Fruit fly (Drosophila melanogaster) ovary, adult (tissue): Measurements from ENCODE around the gene CG7484.

Experiments used
- CG17801 ChIP-seq: fragments of 200-800 bp; optimal IDR thresholded peaks from 2 replicates; lab custom pipeline; 2019; ENCODE audit warnings: missing biosample characterization, mild to moderate bottlenecking, missing genetic modification characterization, moderate library complexity; ENCODE audit not compliant: partially characterized antibody

Gene CG7484

DNA sequence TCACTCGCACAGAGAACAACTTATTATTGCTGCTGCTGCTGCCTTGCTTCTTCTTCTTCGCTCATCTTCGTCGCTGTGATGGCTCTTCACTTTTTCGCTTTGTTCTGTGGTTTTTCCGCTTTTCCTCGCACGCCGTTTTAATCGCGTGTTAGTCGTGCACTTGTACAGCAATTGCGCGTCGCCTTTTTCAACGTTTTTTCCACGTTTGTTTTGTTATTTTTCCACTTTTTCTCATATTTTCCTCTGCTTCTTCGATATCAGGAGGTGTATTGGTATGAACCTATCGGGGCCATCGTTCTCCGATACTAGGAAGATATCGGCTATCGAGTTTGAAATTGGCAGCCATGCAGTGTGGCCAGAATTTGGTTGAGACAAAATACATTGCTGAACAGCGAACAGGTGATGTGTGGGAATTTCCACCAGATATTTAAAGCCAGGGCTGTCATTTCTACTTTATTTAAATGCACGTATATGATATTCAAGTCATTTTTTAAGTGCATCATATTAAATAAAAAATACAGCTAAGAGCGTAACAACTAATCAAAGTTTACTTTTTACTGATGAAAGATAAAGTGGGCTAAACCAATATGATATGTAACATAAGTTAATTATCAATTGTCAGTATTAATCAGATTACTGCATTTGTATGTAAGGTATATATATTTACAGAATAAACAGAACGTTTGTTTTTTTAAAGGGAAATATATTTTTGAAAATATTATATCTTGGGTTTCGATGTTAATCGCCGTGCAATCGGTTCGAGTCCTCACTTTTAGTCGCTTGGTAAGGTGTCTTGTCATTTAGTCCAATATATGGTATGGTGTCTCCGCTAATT, 14.7 kb downstream of the CG7484 start, which contains the start of gene Crtc:
TSS of gene Crtc (minus strand) at position 290 of the 835 bp plus-strand sequence.
- peak; percentile 63 for TF ChIP-seq CG17801 (GFP tag; lab: Kevin White, UChicago)

DNA sequence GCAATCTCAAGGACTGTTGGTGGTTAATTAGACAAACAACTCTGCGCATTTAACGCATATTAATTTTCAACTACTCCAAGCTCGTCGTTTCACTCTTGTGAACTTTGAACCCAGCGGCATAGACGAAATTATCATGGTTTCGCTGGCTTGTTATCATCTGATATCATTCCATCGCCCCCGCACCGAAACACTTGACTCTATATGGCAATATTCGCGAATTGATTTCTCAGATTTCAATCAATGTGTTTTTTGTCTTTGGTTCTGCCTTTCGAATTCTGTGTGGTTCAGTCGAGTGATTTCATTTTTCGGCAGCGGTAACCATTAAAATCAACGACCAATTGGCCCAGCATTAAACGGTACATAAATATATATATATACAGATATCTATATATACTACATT, 16.9 kb downstream of the CG7484 start, which contains the start of gene CG34251:
TSS of gene CG34251 (plus strand) at position 301 of the 400 bp plus-strand sequence.
- no peak for TF ChIP-seq CG17801 (GFP tag; lab: Kevin White, UChicago)

DNA sequence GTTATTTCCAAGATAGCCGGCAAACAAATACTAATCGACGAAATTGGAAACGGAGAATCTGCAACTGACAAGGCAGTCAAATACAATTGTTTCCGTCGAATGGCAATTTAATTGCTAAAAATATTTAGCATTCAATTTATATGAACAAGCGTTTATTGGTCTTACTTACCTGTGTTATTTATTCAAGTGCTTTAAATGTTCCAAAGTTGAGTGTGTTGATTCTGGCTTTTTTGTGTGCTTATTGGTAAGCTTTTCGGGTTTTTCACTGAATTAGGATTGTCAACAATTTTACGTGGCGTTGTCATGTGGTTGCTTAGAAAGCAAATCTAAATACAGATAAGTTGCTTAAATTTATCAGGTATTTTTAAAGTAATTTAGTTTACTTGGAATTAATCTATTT, 17.4 kb downstream of the CG7484 start:
- no peak for TF ChIP-seq CG17801 (GFP tag; lab: Kevin White, UChicago)

DNA sequence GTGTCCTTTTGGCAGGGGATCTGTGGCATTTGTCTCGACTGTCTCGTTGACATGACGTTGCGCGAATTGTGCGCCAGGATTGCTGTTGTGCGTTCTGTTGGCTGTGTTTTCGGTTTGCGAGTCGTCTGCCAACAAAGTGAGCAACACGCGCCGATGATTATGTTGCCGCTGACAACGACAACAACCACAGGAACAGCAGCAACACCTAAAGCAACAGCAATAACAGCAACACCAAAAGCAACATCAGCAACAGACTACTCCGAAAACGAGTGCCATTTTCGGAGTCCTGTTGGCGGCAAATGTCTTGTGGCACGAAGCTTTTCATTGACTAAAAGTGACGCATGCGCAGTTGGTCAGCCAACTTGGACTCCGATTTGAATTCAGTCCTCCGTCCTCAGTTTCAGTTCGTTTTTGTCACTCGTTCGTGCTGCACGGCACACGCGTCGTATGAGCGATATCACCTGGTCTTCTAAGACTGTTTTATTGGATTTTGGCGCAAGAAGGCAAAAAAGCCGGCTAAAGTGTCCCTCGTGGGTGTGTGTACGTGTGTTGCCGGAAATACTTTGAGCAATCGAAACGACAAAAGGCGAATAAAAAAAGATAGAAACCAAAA, 35.3 kb downstream of the CG7484 start, which contains the start of gene Ccn:
TSS of gene Ccn (plus strand) at position 437 of the 613 bp plus-strand sequence.
- TF ChIP-seq CG17801 (GFP tag; lab: Kevin White, UChicago) = no peak
